Worm (Caenorhabditis elegans): ENCODE measurements around the gene C35A5.8.

C35A5.8 gene

DNA sequence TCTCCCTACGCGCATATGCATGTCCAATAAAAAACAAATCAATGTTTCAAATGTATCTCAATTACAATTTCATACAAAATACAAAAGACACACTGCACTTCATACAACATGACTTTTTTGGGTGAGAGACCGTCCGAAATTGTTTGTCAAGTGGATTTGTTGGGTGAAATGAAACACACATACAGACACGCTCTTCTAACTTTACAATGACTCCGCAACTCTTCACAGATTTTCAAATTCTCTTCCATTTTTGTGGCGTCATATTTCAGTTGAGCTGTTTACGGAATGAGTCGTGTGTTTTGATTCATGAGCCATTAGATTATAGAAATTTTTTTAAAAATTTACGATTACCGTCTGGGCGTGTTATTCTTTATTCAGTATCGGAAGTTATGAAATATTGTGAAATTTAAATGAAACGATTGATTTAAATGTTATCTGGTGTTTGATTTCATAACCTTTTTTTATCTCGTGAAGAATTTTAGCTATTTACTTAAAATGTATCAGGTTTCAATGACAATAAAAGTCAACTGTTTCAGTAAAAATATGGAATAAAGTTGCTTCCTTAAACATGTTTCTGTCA, 48.8 kb downstream of the C35A5.8 start:
- TF ChIP-seq elt-4 (tag; optimal IDR thresholded peaks at IDR 0.05): no peak
- no peak for TF ChIP-seq zip-5 (tag; optimal IDR thresholded peaks at IDR 0.05)
- TF ChIP-seq ztf-16 (tag; optimal IDR thresholded peaks at IDR 0.05): no peak
- TF ChIP-seq rnt-1 (tag; optimal IDR thresholded peaks at IDR 0.05): no peak

DNA sequence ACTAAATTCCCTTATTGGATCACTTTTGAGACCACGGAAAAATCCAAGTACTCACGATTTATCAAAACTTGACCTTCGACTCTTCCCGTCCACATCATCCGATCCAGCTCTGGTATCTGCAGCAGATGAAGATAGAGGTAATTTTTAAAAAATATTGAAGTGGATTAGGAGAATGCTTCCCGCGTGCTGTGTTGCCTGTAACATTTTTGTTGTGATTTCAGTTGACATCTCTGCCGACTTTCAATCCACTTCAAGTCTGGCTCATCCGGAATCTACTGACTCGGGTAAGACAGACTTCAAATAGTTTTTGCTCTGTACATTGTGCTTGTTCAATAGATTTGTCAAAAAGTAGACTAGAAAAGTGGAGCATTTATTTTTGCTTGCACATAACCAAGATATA, 50.3 kb downstream of the C35A5.8 start:
- no peak for TF ChIP-seq hlh-15 (tag; optimal IDR thresholded peaks at IDR 0.05)
- TF ChIP-seq unc-86 (tag; optimal IDR thresholded peaks at IDR 0.05): no peak
- no peak for TF ChIP-seq gmeb-2 (tag; optimal IDR thresholded peaks at IDR 0.05)
- TF ChIP-seq C38D4.7 (GFP tag; optimal IDR thresholded peaks at IDR 0.05): no peak
- TF ChIP-seq ref-2 (tag; optimal IDR thresholded peaks at IDR 0.05): no peak
- TF ChIP-seq nhr-11 (tag; optimal IDR thresholded peaks at IDR 0.05): no peak
- TF ChIP-seq eyg-1 (tag; optimal IDR thresholded peaks at IDR 0.05): no peak
- no peak for TF ChIP-seq F13H6.1 (tag; optimal IDR thresholded peaks at IDR 0.05)
- TF ChIP-seq madf-2 (tag; optimal IDR thresholded peaks at IDR 0.05): no peak
- TF ChIP-seq lim-6 (tag; optimal IDR thresholded peaks at IDR 0.05): no peak
- no peak for TF ChIP-seq che-1 (tag; optimal IDR thresholded peaks at IDR 0.05)
- TF ChIP-seq elt-2 (tag; optimal IDR thresholded peaks at IDR 0.05): no peak
- TF ChIP-seq ahr-1 (tag; optimal IDR thresholded peaks at IDR 0.05): no peak
- TF ChIP-seq elt-4 (tag; optimal IDR thresholded peaks at IDR 0.05): no peak
- TF ChIP-seq T23F11.4 (GFP tag; optimal IDR thresholded peaks at IDR 0.05): no peak
- no peak for TF ChIP-seq fax-1 (tag; optimal IDR thresholded peaks at IDR 0.05)
- TF ChIP-seq nfya-1 (tag; optimal IDR thresholded peaks at IDR 0.05): no peak
- TF ChIP-seq hlh-6 (tag; optimal IDR thresholded peaks at IDR 0.05): no peak

DNA sequence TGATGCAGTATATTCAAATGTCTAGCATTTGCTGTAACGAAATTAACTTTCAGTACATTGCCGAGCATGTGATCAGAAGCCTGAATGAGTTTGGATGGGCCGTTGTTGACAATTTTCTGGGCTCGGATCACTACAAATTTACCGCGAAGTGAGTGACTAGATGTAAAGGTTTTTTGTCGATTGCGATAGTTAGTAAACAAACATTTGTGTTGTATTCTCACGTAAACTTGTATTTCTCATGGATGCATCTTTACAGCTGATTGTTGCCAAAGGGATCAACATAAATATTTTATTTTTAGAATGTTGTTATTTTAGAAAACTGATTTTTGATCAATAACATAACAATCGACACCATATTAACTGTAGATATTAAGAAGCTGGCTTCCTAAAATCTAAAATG, 51.7 kb downstream of the C35A5.8 start:
- TF ChIP-seq elt-2 (tag; optimal IDR thresholded peaks at IDR 0.05) (no peak), mec-3 (tag; optimal IDR thresholded peaks at IDR 0.05; ENCODE audit: borderline replicate concordance) (no peak), T23F11.4 (GFP tag; optimal IDR thresholded peaks at IDR 0.05) (no peak), unc-55 (GFP tag; optimal IDR thresholded peaks at IDR 0.05) (no peak), eyg-1 (tag; optimal IDR thresholded peaks at IDR 0.05) (no peak), hlh-15 (tag; optimal IDR thresholded peaks at IDR 0.05) (no peak), pqm-1 (tag; optimal IDR thresholded peaks at IDR 0.05) (no peak), K02D7.2 (tag; optimal IDR thresholded peaks at IDR 0.05) (no peak), unc-42 (tag; optimal IDR thresholded peaks at IDR 0.05) (no peak), elt-4 (tag; optimal IDR thresholded peaks at IDR 0.05) (no peak), pha-4 (tag; optimal IDR thresholded peaks at IDR 0.05) (no peak), pax-1 (tag; optimal IDR thresholded peaks at IDR 0.05) (no peak), sox-2 (GFP tag; IDR thresholded peaks at IDR 0.05) (no peak), ceh-48 (tag; optimal IDR thresholded peaks at IDR 0.05) (no peak), pros-1 (tag; optimal IDR thresholded peaks at IDR 0.05) (no peak), ceh-14 (tag; optimal IDR thresholded peaks at IDR 0.05) (no peak)

DNA sequence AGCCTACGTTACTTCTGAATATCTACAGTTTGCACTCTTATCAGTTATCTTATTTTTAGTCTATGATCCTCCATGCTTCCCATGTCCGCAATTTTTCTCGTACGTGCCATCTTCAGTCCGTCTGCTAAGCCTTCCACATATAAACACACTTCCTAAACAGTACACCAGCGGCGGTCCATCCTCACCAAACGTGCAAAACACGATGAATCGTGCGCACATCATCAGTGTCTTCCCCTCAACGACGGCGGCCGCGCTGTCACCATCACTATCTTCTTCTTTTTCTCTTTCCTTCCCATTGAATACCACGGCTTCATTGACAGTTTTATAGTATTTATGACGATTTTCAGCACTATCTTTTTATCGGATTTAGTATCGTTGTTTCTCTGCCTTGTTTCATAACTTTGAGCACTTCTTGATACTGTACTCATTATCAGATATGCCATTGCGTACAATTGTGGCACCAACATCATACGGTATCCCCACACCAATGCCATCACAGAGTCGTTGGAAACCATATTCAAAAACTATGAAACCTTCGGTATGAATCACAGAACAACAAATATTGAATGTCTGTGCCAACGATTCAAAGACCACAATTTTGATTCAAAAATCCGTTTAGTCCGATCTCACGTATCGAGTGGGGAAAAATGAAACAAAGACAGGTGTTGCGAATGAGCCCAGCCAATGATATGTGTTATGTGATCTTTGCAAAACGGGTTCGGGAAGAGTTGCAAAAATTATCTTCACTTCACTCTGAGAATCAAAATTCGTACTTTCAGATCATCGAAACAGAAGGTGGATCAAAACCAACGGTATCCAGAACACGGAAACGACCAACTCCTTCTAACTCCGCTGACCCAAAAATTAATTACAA, 52.6 kb downstream of the C35A5.8 start:
- TF ChIP-seq unc-42 (tag; optimal IDR thresholded peaks at IDR 0.05): no peak
- no peak for TF ChIP-seq unc-3 (GFP tag; conservative IDR thresholded peaks at IDR 0.05)
- TF ChIP-seq unc-3 (tag; optimal IDR thresholded peaks at IDR 0.05): no peak
- no peak for TF ChIP-seq syd-9 (tag; optimal IDR thresholded peaks at IDR 0.05)
- no peak for TF ChIP-seq ceh-18 (tag; optimal IDR thresholded peaks at IDR 0.05)
- no peak for TF ChIP-seq odd-2 (tag; optimal IDR thresholded peaks at IDR 0.05)
- TF ChIP-seq che-1 (tag; optimal IDR thresholded peaks at IDR 0.05): no peak
- no peak for TF ChIP-seq ama-1 (optimal IDR thresholded peaks at IDR 0.05)
- TF ChIP-seq tbx-7 (tag; optimal IDR thresholded peaks at IDR 0.05): no peak
- TF ChIP-seq ceh-22 (tag; optimal IDR thresholded peaks at IDR 0.05): no peak
- TF ChIP-seq rnt-1 (tag; optimal IDR thresholded peaks at IDR 0.05): no peak
- no peak for TF ChIP-seq nhr-11 (tag; optimal IDR thresholded peaks at IDR 0.05)

Measured in whole organism, late embryonic.